Worm (Caenorhabditis elegans) whole organism, L2 larva: ENCODE data around the gene Y51H4A.938.

Experiments used
- Y55F3AM.14 ChIP-seq: fragments of 200-800 bp; sonication (Bioruptor generic); optimal IDR thresholded peaks from 2 replicates; lab custom pipeline; 2018; ENCODE audit warnings: mild to moderate bottlenecking, missing genetic modification characterization, missing compliant biosample characterization
- ZK546.5 ChIP-seq: sonication (generic microtip); optimal IDR thresholded peaks from 2 replicates; lab custom pipeline; 2017; ENCODE audit warnings: missing biosample characterization, missing genetic modification characterization
- aly-2 ChIP-seq: fragments of 150-350 bp; optimal IDR thresholded peaks from 2 replicates; lab custom pipeline; 2014; ENCODE audit warnings: missing biosample characterization, missing genetic modification characterization
- nhr-10 ChIP-seq: sonication (generic microtip); optimal IDR thresholded peaks from 2 replicates; lab custom pipeline; 2017; ENCODE audit warnings: missing biosample characterization, missing genetic modification characterization
- nhr-11 ChIP-seq: fragments of 150-350 bp; optimal IDR thresholded peaks from 2 replicates; lab custom pipeline; 2014; ENCODE audit warnings: missing biosample characterization, missing genetic modification characterization
- nhr-237 ChIP-seq: fragments of 150-350 bp; optimal IDR thresholded peaks from 2 replicates; lab custom pipeline; 2014; ENCODE audit warnings: missing biosample characterization, missing genetic modification characterization
- nhr-6 ChIP-seq: fragments of 150-350 bp; optimal IDR thresholded peaks from 2 replicates; lab custom pipeline; 2014; ENCODE audit warnings: missing biosample characterization, missing genetic modification characterization
- ztf-11 ChIP-seq: sonication (generic microtip); optimal IDR thresholded peaks from 2 replicates; lab custom pipeline; 2017; ENCODE audit warnings: missing biosample characterization, missing genetic modification characterization

ce11 chrIV:16492327-16492726, 11.3 kb downstream of the Y51H4A.938 start:
- TF ChIP-seq ztf-11 (no peak), nhr-11 (tag; lab: Kevin White, UChicago) (no peak), aly-2 (no peak), Y55F3AM.14 (GFP tag; lab: Kevin White, UChicago) (peak; percentile 28), nhr-10 (tag; lab: Kevin White, UChicago) (peak; percentile 23), nhr-237 (tag; lab: Kevin White, UChicago) (no peak), nhr-6 (tag; lab: Kevin White, UChicago) (peak; percentile 67), ZK546.5 (tag; lab: Kevin White, UChicago) (peak; percentile 45)
